Fruit fly (Drosophila melanogaster): ENCODE measurements around the gene TP53INP.
A peak's percentile ranks its signal among the peaks of the same experiment; 100 is the strongest.

TP53INP gene

dm6 chr3L:4426581-4426980, 19.8 kb downstream of the TP53INP start (continued):
- TF ChIP-seq CG8924 (tag; optimal IDR thresholded peaks at IDR 0.05) (no peak), CG2678 (tag; optimal IDR thresholded peaks at IDR 0.05) (no peak), sens (GFP tag) (peak; percentile 59), CG33213 (GFP tag; optimal IDR thresholded peaks at IDR 0.05) (no peak), slbo (GFP tag; IDR thresholded peaks at IDR 0.05) (0 out of 2 replicates have a peak, but pooled peaks have one; percentile 2), dmrt99B (tag; optimal IDR thresholded peaks at IDR 0.05) (no peak), CG11723 (GFP tag; optimal IDR thresholded peaks at IDR 0.05) (no peak), Sry-δ (GFP tag; optimal IDR thresholded peaks at IDR 0.05) (no peak), CG17802 (tag; optimal IDR thresholded peaks at IDR 0.05) (no peak), Dp (GFP tag; optimal IDR thresholded peaks at IDR 0.05) (peak; percentile 42), CG15514 (GFP tag; optimal IDR thresholded peaks at IDR 0.05) (no peak), CG9215 (GFP tag; IDR thresholded peaks at IDR 0.05) (no peak), Bgb (GFP tag; IDR thresholded peaks at IDR 0.05; ENCODE audit: partially characterized antibody) (peak; percentile 54), CG15073 (GFP tag; optimal IDR thresholded peaks at IDR 0.05) (no peak)

- TF ChIP-seq sqz (GFP tag; optimal IDR thresholded peaks at IDR 0.05) (peak; percentile 10), CG16815 (GFP tag; optimal IDR thresholded peaks at IDR 0.05) (no peak), dan (GFP tag; IDR thresholded peaks at IDR 0.05) (no peak), scrt (GFP tag; optimal IDR thresholded peaks at IDR 0.05) (peak; percentile 83), pita (GFP tag; optimal IDR thresholded peaks at IDR 0.05) (no peak), nerfin-1 (tag; optimal IDR thresholded peaks at IDR 0.05) (peak; percentile 55), CG2120 (GFP tag; optimal IDR thresholded peaks at IDR 0.05) (peak; percentile 14), Xrp1 (GFP tag; IDR thresholded peaks at IDR 0.05) (no peak), Deaf1 (tag; optimal IDR thresholded peaks at IDR 0.05) (peak; percentile 61), trh (GFP tag; optimal IDR thresholded peaks at IDR 0.05) (no peak), Six4 (GFP tag; optimal IDR thresholded peaks at IDR 0.05) (no peak), nom (GFP tag; optimal IDR thresholded peaks at IDR 0.05) (no peak), ewg (GFP tag; optimal IDR thresholded peaks at IDR 0.05) (peak; percentile 74), CG10462 (GFP tag; optimal IDR thresholded peaks at IDR 0.05) (no peak), crp (GFP tag; optimal IDR thresholded peaks at IDR 0.05) (peak in 1 of 2 experiments; percentile 45), CG10654 (GFP tag; optimal IDR thresholded peaks at IDR 0.05) (no peak), Med (GFP tag) (peak; percentile 46), tin (GFP tag; optimal IDR thresholded peaks at IDR 0.05) (no peak), Dref (GFP tag; IDR thresholded peaks at IDR 0.05) (no peak), gsb (GFP tag; IDR thresholded peaks at IDR 0.05) (no peak), CG11247 (GFP tag; IDR thresholded peaks at IDR 0.05) (no peak), onecut (GFP tag; IDR thresholded peaks at IDR 0.05) (peak; percentile 78), bbx (GFP tag; IDR thresholded peaks at IDR 0.05; ENCODE audit: partially characterized antibody) (no peak), lab (GFP tag; optimal IDR thresholded peaks at IDR 0.05) (peak; percentile 4), az2 (GFP tag; optimal IDR thresholded peaks at IDR 0.05) (no peak), p53 (GFP tag; optimal IDR thresholded peaks at IDR 0.05) (no peak), Fer1 (GFP tag; optimal IDR thresholded peaks at IDR 0.05) (peak; percentile 24), NC2α (GFP tag; optimal IDR thresholded peaks at IDR 0.05) (no peak), CG13894 (tag; optimal IDR thresholded peaks at IDR 0.05) (peak; percentile 20), CG3726 (GFP tag; IDR thresholded peaks at IDR 0.05) (no peak), CG34376 (GFP tag; optimal IDR thresholded peaks at IDR 0.05) (peak; percentile 19), shn (GFP tag; optimal IDR thresholded peaks at IDR 0.05) (no peak), Fer3 (tag; optimal IDR thresholded peaks at IDR 0.05) (peak; percentile 20), CG8388 (GFP tag; optimal IDR thresholded peaks at IDR 0.05) (peak; percentile 66), CG34422 (GFP tag; IDR thresholded peaks at IDR 0.05) (peak; percentile 76; the same call in 1 of the 3 replicates)
Measured at dm6 chr3L:4428918-4429546, 22.3 kb downstream of the TP53INP start, which contains the start of gene nAChRbeta1. nAChRbeta1 (plus strand) TSS chr3L:4429349.
